Fruit fly (Drosophila melanogaster) whole organism, adult: ENCODE results near the gene CG17571.

ENCODE experiments used
- CG11617 ChIP-seq: fragments of 200-800 bp; sonication (Bioruptor generic); optimal IDR thresholded peaks from 2 replicates; lab custom pipeline; 2017; ENCODE audit warnings: mild to moderate bottlenecking, missing biosample characterization, missing genetic modification reagents, missing genetic modification characterization
- CG12768 ChIP-seq: fragments of 200-800 bp; sonication (Bioruptor generic); optimal IDR thresholded peaks from 2 replicates; lab custom pipeline; 2017; ENCODE audit warnings: missing biosample characterization, missing genetic modification characterization, mild to moderate bottlenecking, moderate library complexity, missing genetic modification reagents
- CG14711 ChIP-seq: fragments of 200-800 bp; sonication (Bioruptor generic); optimal IDR thresholded peaks from 2 replicates; lab custom pipeline; 2018; ENCODE audit warnings: missing biosample characterization, mild to moderate bottlenecking, missing genetic modification characterization, moderate library complexity
- CG1620 ChIP-seq: fragments of 200-800 bp; sonication (Bioruptor generic); optimal IDR thresholded peaks from 2 replicates; lab custom pipeline; 2016; ENCODE audit warnings: missing biosample characterization, missing genetic modification characterization
- CG33017 ChIP-seq: fragments of 200-800 bp; sonication (Bioruptor generic); optimal IDR thresholded peaks from 2 replicates; lab custom pipeline; 2018; ENCODE audit warnings: missing biosample characterization, mild to moderate bottlenecking, missing genetic modification characterization, moderate library complexity
- CG5204 ChIP-seq: fragments of 200-800 bp; sonication (Bioruptor generic); optimal IDR thresholded peaks from 2 replicates; lab custom pipeline; 2016; ENCODE audit warnings: missing biosample characterization, missing genetic modification characterization
- CG7045 ChIP-seq: fragments of 200-800 bp; sonication (Bioruptor generic); optimal IDR thresholded peaks from 2 replicates; lab custom pipeline; 2017; ENCODE audit warnings: missing biosample characterization, mild to moderate bottlenecking, missing genetic modification characterization
- CG7101 ChIP-seq: fragments of 200-800 bp; sonication (Bioruptor generic); optimal IDR thresholded peaks from 2 replicates; lab custom pipeline; 2018; ENCODE audit warnings: missing biosample characterization, mild to moderate bottlenecking, missing genetic modification characterization, moderate library complexity
- Clk ChIP-seq: fragments of 200-800 bp; sonication (Bioruptor generic); optimal IDR thresholded peaks from 2 replicates; lab custom pipeline; 2017; ENCODE audit warnings: missing biosample characterization, missing genetic modification characterization
- Crg-1 ChIP-seq: fragments of 200-800 bp; sonication (Bioruptor generic); optimal IDR thresholded peaks from 2 replicates; lab custom pipeline; 2016; ENCODE audit warnings: missing biosample characterization, missing genetic modification characterization
- Hr96 ChIP-seq: fragments of 200-800 bp; sonication (Bioruptor generic); optimal IDR thresholded peaks from 2 replicates; lab custom pipeline; 2016; ENCODE audit warnings: missing biosample characterization, missing genetic modification characterization
- Mnt ChIP-seq: fragments of 200-800 bp; sonication (Bioruptor generic); optimal IDR thresholded peaks from 2 replicates; lab custom pipeline; 2016; ENCODE audit warnings: missing biosample characterization, mild to moderate bottlenecking, missing genetic modification characterization
- bab1 ChIP-seq: fragments of 200-800 bp; sonication (Bioruptor generic); optimal IDR thresholded peaks from 3 replicates; lab custom pipeline; 2019; ENCODE audit warnings: missing biosample characterization, mild to moderate bottlenecking, missing genetic modification characterization, moderate library complexity
- cic ChIP-seq: fragments of 200-800 bp; sonication (Bioruptor generic); optimal IDR thresholded peaks from 2 replicates; lab custom pipeline; 2017; ENCODE audit warnings: missing biosample characterization, mild to moderate bottlenecking, missing genetic modification characterization, moderate library complexity
- cnc ChIP-seq, 2 experiments: fragments of >200 bp; optimal IDR thresholded peaks; 2 replicates each; lab custom pipeline; 2017
- kay ChIP-seq: fragments of 200-800 bp; sonication (Bioruptor generic); peaks from one replicate; lab custom pipeline; 2016; ENCODE audit warnings: missing biosample characterization, missing genetic modification characterization, borderline replicate concordance
- ovo ChIP-seq: fragments of 200-800 bp; sonication (Bioruptor generic); optimal IDR thresholded peaks from 2 replicates; lab custom pipeline; 2016; ENCODE audit warnings: missing biosample characterization, missing genetic modification characterization
- pad ChIP-seq: fragments of 200-800 bp; sonication (Bioruptor generic); optimal IDR thresholded peaks from 3 replicates; lab custom pipeline; 2017; ENCODE audit warnings: missing biosample characterization, missing genetic modification characterization, mild to moderate bottlenecking, moderate library complexity, missing genetic modification reagents
- tj ChIP-seq: fragments of 200-800 bp; sonication (Bioruptor generic); optimal IDR thresholded peaks from 3 replicates; lab custom pipeline; 2017; ENCODE audit warnings: missing biosample characterization, mild to moderate bottlenecking, missing genetic modification characterization, moderate library complexity
- toe ChIP-seq: fragments of 200-800 bp; sonication (Bioruptor generic); optimal IDR thresholded peaks from 2 replicates; lab custom pipeline; 2016; ENCODE audit warnings: missing biosample characterization, missing genetic modification characterization

Gene CG17571

DNA sequence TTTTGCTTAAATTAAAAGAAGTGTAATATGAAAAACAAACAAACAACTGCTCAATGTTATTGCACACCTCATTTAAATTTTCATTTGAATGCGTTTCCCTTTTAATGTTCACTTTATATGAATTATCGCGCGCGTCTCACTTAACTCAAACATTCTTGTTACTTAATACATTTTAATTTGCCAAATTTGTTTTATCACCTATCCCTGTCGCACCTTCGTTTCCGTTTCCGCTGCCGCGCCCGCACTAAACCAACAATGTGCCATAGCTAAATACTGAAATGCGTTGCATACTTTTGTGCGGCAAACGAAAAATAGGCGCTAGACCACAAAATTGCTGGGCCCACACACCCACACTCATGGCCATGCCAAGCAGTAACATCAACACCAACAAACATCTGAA is 30.2 kb upstream of the CG17571 start:
- TF ChIP-seq bab1 (no peak), Crg-1 (GFP tag; lab: Kevin White, UChicago) (no peak), tj (GFP tag; lab: Kevin White, UChicago) (peak; percentile 18), Clk (GFP tag; lab: Kevin White, UChicago) (no peak), cic (GFP tag; lab: Kevin White, UChicago) (no peak), ovo (GFP tag; lab: Kevin White, UChicago) (no peak), toe (no peak), CG33017 (tag; lab: Kevin White, UChicago) (no peak), cnc (optimal IDR thresholded peaks at IDR 0.05; lab: Kevin White, UChicago) (no peak), pad (GFP tag; lab: Kevin White, UChicago) (no peak), CG5204 (GFP tag; lab: Kevin White, UChicago) (no peak), CG12768 (GFP tag; lab: Kevin White, UChicago) (no peak), CG1620 (GFP tag; lab: Kevin White, UChicago) (peak; percentile 34), kay (GFP tag; lab: Kevin White, UChicago) (no peak), CG11617 (peak; percentile 28), Hr96 (GFP tag; lab: Kevin White, UChicago) (no peak), CG7101 (tag; lab: Kevin White, UChicago) (peak; percentile 29), Mnt (no peak), CG7045 (no peak), CG14711 (no peak)

dm6 chr2L:20267181-20267580 is 10.2 kb upstream of the CG17571 start:
- TF ChIP-seq CG5204 (GFP tag; lab: Kevin White, UChicago) (peak; percentile 23), bab1 (no peak), toe (peak; percentile 40), cnc (optimal IDR thresholded peaks at IDR 0.05; lab: Kevin White, UChicago) (no peak), cic (GFP tag; lab: Kevin White, UChicago) (no peak), CG1620 (GFP tag; lab: Kevin White, UChicago) (no peak), CG11617 (no peak), CG33017 (tag; lab: Kevin White, UChicago) (peak; percentile 65), CG12768 (GFP tag; lab: Kevin White, UChicago) (peak; percentile 3), pad (GFP tag; lab: Kevin White, UChicago) (no peak), kay (GFP tag; lab: Kevin White, UChicago) (peak; percentile 41), CG7045 (peak; percentile 75), Clk (GFP tag; lab: Kevin White, UChicago) (no peak), Hr96 (GFP tag; lab: Kevin White, UChicago) (no peak), Crg-1 (GFP tag; lab: Kevin White, UChicago) (no peak), CG14711 (peak; percentile 19), CG7101 (tag; lab: Kevin White, UChicago) (peak; percentile 56), ovo (GFP tag; lab: Kevin White, UChicago) (no peak), Mnt (no peak), tj (GFP tag; lab: Kevin White, UChicago) (no peak)

DNA sequence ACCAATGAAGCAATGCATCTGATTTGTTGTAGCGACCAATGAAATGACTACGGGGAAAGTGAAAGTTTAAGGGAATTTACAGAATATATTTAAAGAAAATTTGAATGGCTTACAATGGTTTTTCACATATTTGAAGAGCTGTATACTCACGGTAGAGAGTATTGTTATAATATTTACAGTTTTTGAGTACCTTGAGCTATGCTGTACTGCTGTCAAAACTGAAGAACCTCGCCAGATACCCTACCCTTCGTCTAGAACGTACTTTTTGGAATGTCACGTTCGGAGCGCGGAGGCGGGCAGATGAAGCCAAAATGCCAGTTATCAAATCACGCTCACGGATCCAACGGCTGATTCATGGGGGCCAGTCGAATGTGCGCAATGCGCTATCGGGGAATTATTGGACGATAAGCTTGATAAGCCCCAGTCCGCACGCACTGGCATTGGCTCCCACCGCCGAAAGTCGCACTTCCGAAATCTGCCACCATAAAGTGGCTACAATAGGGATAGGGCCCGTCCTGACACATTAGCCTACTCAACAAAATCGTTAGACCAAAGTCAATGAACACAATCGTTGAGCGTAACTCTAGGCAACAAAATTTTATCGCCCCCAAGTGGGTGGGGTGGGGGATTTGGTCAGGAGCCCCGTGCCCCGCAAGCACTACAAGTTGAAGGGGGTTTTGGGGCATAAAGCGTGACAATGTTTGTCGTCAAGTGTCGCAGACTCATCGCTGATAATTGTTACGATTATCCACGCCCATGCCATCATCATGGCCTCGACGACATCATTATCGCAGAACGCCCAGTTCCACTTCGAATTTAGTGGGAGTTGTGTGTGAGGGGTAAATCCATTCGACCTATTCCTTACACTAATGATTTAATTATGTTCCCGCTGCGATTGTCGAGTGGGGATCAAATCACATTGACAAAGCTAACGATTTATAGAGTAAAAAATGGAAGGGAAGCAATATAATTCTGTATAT is 7.9 kb upstream of the CG17571 start:
- TF ChIP-seq cic (GFP tag; lab: Kevin White, UChicago) (no peak), CG33017 (tag; lab: Kevin White, UChicago) (no peak), pad (GFP tag; lab: Kevin White, UChicago) (no peak), Hr96 (GFP tag; lab: Kevin White, UChicago) (peak; percentile 25), toe (no peak)

dm6 chr2L:20264324-20264567 is 7.3 kb upstream of the CG17571 start, which contains the start of gene CG17570:
Gene CG17570, minus strand, starts transcription at chr2L:20264424.
- TF ChIP-seq CG7045 = no peak
- TF ChIP-seq CG14711 = no peak
- TF ChIP-seq tj (GFP tag; lab: Kevin White, UChicago) = no peak
- no peak for TF ChIP-seq cic (GFP tag; lab: Kevin White, UChicago)

- TF ChIP-seq CG1620 (GFP tag; lab: Kevin White, UChicago) = no peak
- no peak for TF ChIP-seq toe
- TF ChIP-seq CG12768 (GFP tag; lab: Kevin White, UChicago) = no peak
These were observed 6.1 kb upstream of the CG17571 start for dm6 chr2L:20263050-20263449.

DNA sequence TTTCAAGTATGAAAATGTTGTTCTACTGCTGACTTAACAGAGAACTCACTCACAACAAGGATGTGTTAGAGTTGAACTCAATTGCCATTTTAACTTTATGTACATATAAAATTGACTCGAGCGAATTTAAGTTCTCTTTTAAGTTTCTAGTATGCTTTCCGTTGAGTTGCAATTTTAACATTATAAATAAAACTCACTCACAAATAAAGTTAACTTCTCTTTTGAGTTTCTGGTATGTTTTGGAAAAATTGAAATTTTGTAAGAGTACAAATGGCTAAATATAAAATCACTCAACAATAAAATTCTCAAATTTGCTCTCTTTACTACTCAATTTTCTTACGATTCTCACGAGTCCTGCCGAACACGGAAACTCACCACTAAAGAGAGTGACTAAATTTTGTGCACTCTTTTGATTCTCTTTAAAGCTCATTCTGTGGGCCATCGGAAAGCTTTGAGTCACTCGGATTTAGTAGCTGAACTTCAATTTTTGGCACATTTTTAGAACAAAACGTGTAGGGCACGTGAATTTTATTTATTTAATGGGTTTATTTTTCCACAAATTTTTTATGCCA is 14.3 kb downstream of the CG17571 start:
- no peak for TF ChIP-seq bab1
- TF ChIP-seq CG12768 (GFP tag; lab: Kevin White, UChicago) = no peak

dm6 chr2L:20240171-20240570 is 16.8 kb downstream of the CG17571 start:
- TF ChIP-seq toe (no peak), pad (GFP tag; lab: Kevin White, UChicago) (no peak), CG7045 (no peak), kay (GFP tag; lab: Kevin White, UChicago) (peak; percentile 54), Crg-1 (GFP tag; lab: Kevin White, UChicago) (no peak), Clk (GFP tag; lab: Kevin White, UChicago) (no peak)
